Worm (Caenorhabditis elegans): Measurements from ENCODE around the gene K08F9.4.
"Not testable (repeated sequence)": the region's sequence is repeated elsewhere in the genome, so short reads cannot be mapped to it uniquely, and the experiment has no call there.

DNA sequence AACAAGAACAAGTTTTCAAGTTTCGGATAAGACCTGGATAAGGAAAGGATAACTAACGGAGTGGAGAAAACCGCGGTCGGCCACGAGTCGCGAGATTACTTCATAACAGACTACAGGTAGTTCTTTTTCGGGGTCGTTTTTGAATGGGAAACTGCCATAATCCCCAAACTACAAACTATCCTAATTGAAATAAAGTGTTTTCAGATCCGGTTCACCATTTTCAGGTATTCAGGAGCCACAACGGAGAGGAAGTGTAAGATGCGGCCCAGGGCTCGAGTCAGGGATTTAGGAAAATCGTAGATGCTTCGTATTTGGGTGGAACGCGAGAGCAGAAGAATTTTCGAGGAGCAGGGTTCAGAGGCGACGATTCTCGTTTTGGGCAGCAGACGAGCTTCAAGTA is 27.9 kb upstream of the K08F9.4 start, which contains the start of gene T01G5.8:
- not testable (repeated sequence) for TF ChIP-seq W03F9.2, him-1, dao-5 (tag; optimal IDR thresholded peaks at IDR 0.05)
